Fruit fly (Drosophila melanogaster): Measurements from ENCODE around the gene nac.

The nac gene

dm6 chr3R:8306188-8306926, 2.5 kb upstream of the nac start (continued):
- TF ChIP-seq HLHmδ (GFP tag; optimal IDR thresholded peaks at IDR 0.05) (no peak), crol (GFP tag; IDR thresholded peaks at IDR 0.05) (peak; percentile 91), trh (GFP tag; optimal IDR thresholded peaks at IDR 0.05) (no peak), CG7357 (GFP tag; IDR thresholded peaks at IDR 0.05) (no peak), CG12942 (GFP tag; optimal IDR thresholded peaks at IDR 0.05) (no peak), Mrtf (GFP tag; IDR thresholded peaks at IDR 0.05) (no peak), ap (GFP tag; IDR thresholded peaks at IDR 0.05) (no peak), fu2 (GFP tag; optimal IDR thresholded peaks at IDR 0.05) (no peak), pros (GFP tag; optimal IDR thresholded peaks at IDR 0.05) (no peak), pho (GFP tag; optimal IDR thresholded peaks at IDR 0.05) (no peak), hb (GFP tag; IDR thresholded peaks at IDR 0.05; ENCODE audit: partially characterized antibody) (no peak), CG1233 (GFP tag; optimal IDR thresholded peaks at IDR 0.05) (no peak), kah (GFP tag; optimal IDR thresholded peaks at IDR 0.05) (no peak), chif (GFP tag; optimal IDR thresholded peaks at IDR 0.05) (no peak), cwo (GFP tag; optimal IDR thresholded peaks at IDR 0.05) (peak; percentile 55), ro (GFP tag; IDR thresholded peaks at IDR 0.05) (no peak), vfl (GFP tag; optimal IDR thresholded peaks at IDR 0.05) (no peak), hkb (optimal IDR thresholded peaks at IDR 0.05) (peak; percentile 22), hkb (GFP tag; IDR thresholded peaks at IDR 0.05) (no peak), tap (tag; optimal IDR thresholded peaks at IDR 0.05) (no peak), kni (GFP tag; optimal IDR thresholded peaks at IDR 0.05) (no peak), Sox100B (GFP tag; optimal IDR thresholded peaks at IDR 0.05) (no peak), sob (GFP tag; IDR thresholded peaks at IDR 0.05) (no peak), CG4328 (GFP tag; optimal IDR thresholded peaks at IDR 0.05) (no peak), CG9932 (GFP tag; IDR thresholded peaks at IDR 0.05) (no peak), Dbx (GFP tag; IDR thresholded peaks at IDR 0.05) (no peak), fd3F (GFP tag; optimal IDR thresholded peaks at IDR 0.05) (no peak), schlank (tag; optimal IDR thresholded peaks at IDR 0.05) (no peak), knrl (GFP tag; IDR thresholded peaks at IDR 0.05; ENCODE audit: partially characterized antibody) (peak; percentile 34; the same call in 1 of the 3 replicates), Ets97D (GFP tag; optimal IDR thresholded peaks at IDR 0.05) (no peak), Abd-B (GFP tag; optimal IDR thresholded peaks at IDR 0.05) (no peak), tin (GFP tag; optimal IDR thresholded peaks at IDR 0.05) (no peak), CG5953 (GFP tag; IDR thresholded peaks at IDR 0.05) (no peak), slp2 (GFP tag; optimal IDR thresholded peaks at IDR 0.05) (no peak), ATbp (GFP tag; optimal IDR thresholded peaks at IDR 0.05) (peak; percentile 51), CG18599 (GFP tag; optimal IDR thresholded peaks at IDR 0.05) (no peak), salm (tag; optimal IDR thresholded peaks at IDR 0.05) (no peak), insv (GFP tag; optimal IDR thresholded peaks at IDR 0.05) (peak; percentile 98 to 100), HLH54F (GFP tag; optimal IDR thresholded peaks at IDR 0.05) (no peak), CG4854 (GFP tag; optimal IDR thresholded peaks at IDR 0.05) (no peak), Med (GFP tag) (peak; percentile 33), cad (GFP tag; optimal IDR thresholded peaks at IDR 0.05) (no peak), dati (GFP tag; IDR thresholded peaks at IDR 0.05) (no peak), gsb-n (tag; optimal IDR thresholded peaks at IDR 0.05) (no peak), btn (GFP tag; optimal IDR thresholded peaks at IDR 0.05) (no peak)

Data from whole organism, embryonic.